Fruit fly (Drosophila melanogaster) whole organism, pupa: ENCODE results near the gene CCT2.

Experiments used
- CG12605 ChIP-seq: fragments of 200-800 bp; sonication (Bioruptor generic); IDR thresholded peaks from 2 replicates; pipeline ENCODE4 v1.3.6; 2022; ENCODE audit warnings: missing biosample characterization, missing genetic modification characterization
- CG32121 ChIP-seq: fragments of 200-800 bp; sonication (Bioruptor generic); IDR thresholded peaks from 2 replicates; pipeline ENCODE4 v1.3.6; 2022; ENCODE audit warnings: missing biosample characterization, missing genetic modification characterization
- Pif1A ChIP-seq: fragments of 200-800 bp; sonication (Bioruptor generic); optimal IDR thresholded peaks from 3 replicates; lab custom pipeline; 2016; ENCODE audit warnings: missing biosample characterization, missing genetic modification characterization

- no peak for TF ChIP-seq CG12605 (GFP tag; lab: Robert Waterston, UW)
- no peak for TF ChIP-seq Pif1A (GFP tag; lab: Kevin White, UChicago)
- no peak for TF ChIP-seq CG32121 (GFP tag; lab: Robert Waterston, UW)
These were observed 38.6 kb downstream of the CCT2 start for dm6 chrX:9128012-9128280.
